Fruit fly (Drosophila melanogaster) whole organism, embryonic: ENCODE results near the gene CG15912.
A peak's percentile ranks its signal among the peaks of the same experiment; 100 is the strongest.

ENCODE experiments used
- B-H2 ChIP-seq: fragments of 200-800 bp; sonication (Bioruptor generic); optimal IDR thresholded peaks from 2 replicates; lab custom pipeline; 2018; ENCODE audit warnings: missing biosample characterization, mild to moderate bottlenecking, missing genetic modification characterization
- C15 ChIP-seq: fragments of 200-800 bp; sonication (Bioruptor generic); IDR thresholded peaks from 3 replicates; pipeline ENCODE4 v1.3.6; 2022; ENCODE audit warnings: missing biosample characterization, missing genetic modification characterization
- CG10366 ChIP-seq: fragments of 200-800 bp; sonication (Bioruptor generic); IDR thresholded peaks from 2 replicates; pipeline ENCODE4 v1.3.6; 2022; ENCODE audit warnings: missing biosample characterization, missing genetic modification characterization
- CG11247 ChIP-seq: fragments of 200-800 bp; sonication (Bioruptor generic); IDR thresholded peaks from 2 replicates; pipeline ENCODE4 v1.3.6; 2022; ENCODE audit warnings: missing biosample characterization, missing genetic modification characterization
- CG1602 ChIP-seq: fragments of 200-800 bp; sonication (Bioruptor generic); optimal IDR thresholded peaks from 3 replicates; lab custom pipeline; 2016; ENCODE audit warnings: missing biosample characterization, missing genetic modification characterization
- CG17568 ChIP-seq: fragments of 200-800 bp; sonication (Bioruptor generic); optimal IDR thresholded peaks from 2 replicates; lab custom pipeline; 2018; ENCODE audit warnings: missing biosample characterization, mild to moderate bottlenecking, missing genetic modification characterization, moderate library complexity
- CG18262 ChIP-seq: fragments of 200-800 bp; optimal IDR thresholded peaks from 3 replicates; lab custom pipeline; 2019; ENCODE audit warnings: missing biosample characterization, mild to moderate bottlenecking, missing genetic modification characterization, moderate library complexity
- CG18619 ChIP-seq: fragments of 200-800 bp; sonication (Bioruptor generic); optimal IDR thresholded peaks from 3 replicates; lab custom pipeline; 2017; ENCODE audit warnings: missing biosample characterization, mild to moderate bottlenecking, missing genetic modification characterization
- CG2116 ChIP-seq: fragments of 200-800 bp; sonication (Bioruptor generic); optimal IDR thresholded peaks from 3 replicates; lab custom pipeline; 2018; ENCODE audit warnings: missing biosample characterization, mild to moderate bottlenecking, missing genetic modification characterization
- CG31441 ChIP-seq: fragments of 200-800 bp; sonication (Bioruptor generic); IDR thresholded peaks from 2 replicates; pipeline ENCODE4 v1.3.6; 2022; ENCODE audit warnings: missing biosample characterization, missing genetic modification characterization
- CG34376 ChIP-seq: fragments of 200-800 bp; sonication (Bioruptor generic); optimal IDR thresholded peaks from 2 replicates; lab custom pipeline; 2018; ENCODE audit warnings: missing biosample characterization, mild to moderate bottlenecking, missing genetic modification characterization
- CG3995 ChIP-seq: fragments of 200-800 bp; sonication (Bioruptor generic); optimal IDR thresholded peaks from 3 replicates; lab custom pipeline; 2016; ENCODE audit warnings: missing biosample characterization, missing genetic modification characterization
- CG42726 ChIP-seq: fragments of 200-800 bp; sonication (Bioruptor generic); IDR thresholded peaks from 2 replicates; pipeline ENCODE4 v1.3.6; 2022; ENCODE audit warnings: missing biosample characterization, missing genetic modification characterization; ENCODE audit not compliant: partially characterized antibody
- CG6791 ChIP-seq: fragments of 200-800 bp; sonication (Bioruptor generic); IDR thresholded peaks from 3 replicates; pipeline ENCODE4 v1.3.6; 2022; ENCODE audit warnings: missing biosample characterization, missing genetic modification characterization; ENCODE audit not compliant: partially characterized antibody
- CG7745 ChIP-seq: fragments of 200-800 bp; sonication (Bioruptor generic); optimal IDR thresholded peaks from 2 replicates; lab custom pipeline; 2018; ENCODE audit warnings: missing biosample characterization, mild to moderate bottlenecking, missing genetic modification characterization, moderate library complexity
- CG9727 ChIP-seq: fragments of 200-800 bp; sonication (Bioruptor generic); optimal IDR thresholded peaks from 3 replicates; lab custom pipeline; 2017; ENCODE audit warnings: missing biosample characterization, mild to moderate bottlenecking, missing genetic modification characterization
- CoRest ChIP-seq: fragments of 200-800 bp; sonication (Bioruptor generic); optimal IDR thresholded peaks from 3 replicates; lab custom pipeline; 2018; ENCODE audit warnings: missing biosample characterization, mild to moderate bottlenecking, missing genetic modification characterization, moderate library complexity
- Dfd ChIP-seq, 2 experiments: fragments of >200 bp; optimal IDR thresholded peaks; 2 replicates each; lab custom pipeline; 2017; ENCODE audit warnings: missing biosample characterization in 2 of 2, missing genetic modification characterization in 2 of 2
- Dip2 ChIP-seq: fragments of 200-800 bp; sonication (Bioruptor generic); IDR thresholded peaks from 2 replicates; pipeline ENCODE4 v1.3.6; 2022; ENCODE audit warnings: missing biosample characterization, missing genetic modification characterization
- Gsc ChIP-seq: fragments of 200-800 bp; sonication (Bioruptor generic); IDR thresholded peaks from 2 replicates; pipeline ENCODE4 v1.3.6; 2022; ENCODE audit warnings: missing biosample characterization, missing genetic modification characterization
- HmgZ ChIP-seq: fragments of 200-800 bp; sonication (Bioruptor generic); optimal IDR thresholded peaks from 2 replicates; lab custom pipeline; 2018; ENCODE audit warnings: missing biosample characterization, mild to moderate bottlenecking, missing genetic modification characterization
- Hmr ChIP-seq: fragments of 200-800 bp; sonication (Bioruptor generic); optimal IDR thresholded peaks from 3 replicates; lab custom pipeline; 2017; ENCODE audit warnings: mild to moderate bottlenecking, missing biosample characterization, missing genetic modification reagents, missing genetic modification characterization
- Hsf ChIP-seq: fragments of 200-800 bp; sonication (Bioruptor generic); optimal IDR thresholded peaks from 3 replicates; lab custom pipeline; 2016; ENCODE audit warnings: missing biosample characterization, missing genetic modification characterization
- Jarid2 ChIP-seq: fragments of 200-800 bp; sonication (Bioruptor generic); optimal IDR thresholded peaks from 3 replicates; lab custom pipeline; 2017; ENCODE audit warnings: mild to moderate bottlenecking, missing biosample characterization, missing genetic modification reagents, missing genetic modification characterization
- Kr ChIP-seq: fragments of 200-800 bp; sonication (Bioruptor generic); optimal IDR thresholded peaks from 2 replicates; lab custom pipeline; 2017; ENCODE audit warnings: missing biosample characterization, mild to moderate bottlenecking, missing genetic modification characterization
- Mrtf ChIP-seq: fragments of 200-800 bp; sonication (Bioruptor generic); IDR thresholded peaks from 3 replicates; pipeline ENCODE4 v1.3.6; 2022; ENCODE audit warnings: missing biosample characterization, missing genetic modification characterization
- Myb ChIP-seq: fragments of 200-800 bp; sonication (Bioruptor generic); optimal IDR thresholded peaks from 2 replicates; lab custom pipeline; 2016; ENCODE audit warnings: missing biosample characterization, missing genetic modification characterization
- NC2β ChIP-seq: fragments of 200-800 bp; sonication (Bioruptor generic); optimal IDR thresholded peaks from 2 replicates; lab custom pipeline; 2016; ENCODE audit warnings: missing biosample characterization, missing genetic modification characterization
- NK7.1 ChIP-seq: fragments of 200-800 bp; sonication (Bioruptor generic); optimal IDR thresholded peaks from 3 replicates; lab custom pipeline; 2016; ENCODE audit warnings: missing biosample characterization, missing genetic modification characterization
- PHDP ChIP-seq: fragments of 200-800 bp; sonication (Bioruptor generic); optimal IDR thresholded peaks from 3 replicates; lab custom pipeline; 2018; ENCODE audit warnings: missing biosample characterization, mild to moderate bottlenecking, missing genetic modification characterization, moderate library complexity
- Ptx1 ChIP-seq: fragments of 200-800 bp; sonication (Bioruptor generic); IDR thresholded peaks from 2 replicates; pipeline ENCODE4 v1.3.6; 2022; ENCODE audit warnings: missing biosample characterization, missing genetic modification characterization
- Rfx ChIP-seq: fragments of 200-800 bp; sonication (Bioruptor generic); IDR thresholded peaks from 2 replicates; pipeline ENCODE4 v1.3.6; 2022; ENCODE audit warnings: missing biosample characterization, missing genetic modification characterization
- Xrp1 ChIP-seq: fragments of 200-800 bp; sonication (Bioruptor generic); IDR thresholded peaks from 2 replicates; pipeline ENCODE4 v1.3.6; 2022; ENCODE audit warnings: missing biosample characterization, missing genetic modification characterization
- ara ChIP-seq: fragments of 200-800 bp; sonication (Bioruptor generic); IDR thresholded peaks from 2 replicates; pipeline ENCODE4 v1.3.6; 2022; ENCODE audit warnings: missing biosample characterization, missing genetic modification characterization
- bab2 ChIP-seq: fragments of 200-800 bp; sonication (Bioruptor generic); optimal IDR thresholded peaks from 2 replicates; lab custom pipeline; 2016; ENCODE audit warnings: missing biosample characterization, missing genetic modification characterization
- danr ChIP-seq: fragments of 200-800 bp; sonication (Bioruptor generic); IDR thresholded peaks from 2 replicates; pipeline ENCODE4 v1.3.6; 2022; ENCODE audit warnings: missing biosample characterization, missing genetic modification characterization
- dmrt11E ChIP-seq: fragments of 200-800 bp; sonication (Bioruptor generic); optimal IDR thresholded peaks from 3 replicates; lab custom pipeline; 2018; ENCODE audit warnings: missing biosample characterization, mild to moderate bottlenecking, missing genetic modification characterization, moderate library complexity
- eve ChIP-seq, 2 experiments: fragments of >200 bp; optimal IDR thresholded peaks; 2 replicates each; lab custom pipeline; 2017; ENCODE audit warnings: missing biosample characterization in 2 of 2, missing genetic modification characterization in 2 of 2
- exex ChIP-seq: fragments of 200-800 bp; sonication (Bioruptor generic); optimal IDR thresholded peaks from 4 replicates; lab custom pipeline; 2018; ENCODE audit warnings: missing biosample characterization, mild to moderate bottlenecking, missing genetic modification characterization, moderate library complexity
- fd102C ChIP-seq: fragments of 200-800 bp; sonication (Bioruptor generic); optimal IDR thresholded peaks from 2 replicates; lab custom pipeline; 2018; ENCODE audit warnings: missing biosample characterization, mild to moderate bottlenecking, missing genetic modification characterization, moderate library complexity
- ken ChIP-seq: fragments of 200-800 bp; sonication (Bioruptor generic); IDR thresholded peaks from 3 replicates; pipeline ENCODE4 v1.3.6; 2022; ENCODE audit warnings: missing biosample characterization, missing genetic modification characterization
- lab ChIP-seq: fragments of 200-800 bp; sonication (Bioruptor generic); optimal IDR thresholded peaks from 3 replicates; lab custom pipeline; 2017; ENCODE audit warnings: missing biosample characterization, missing genetic modification characterization, mild to moderate bottlenecking, moderate library complexity, missing genetic modification reagents
- maf-S ChIP-seq: fragments of 200-800 bp; sonication (Bioruptor generic); optimal IDR thresholded peaks from 2 replicates; lab custom pipeline; 2016; ENCODE audit warnings: missing biosample characterization, missing genetic modification characterization
- nau ChIP-seq: fragments of 200-800 bp; sonication (Bioruptor generic); optimal IDR thresholded peaks from 3 replicates; lab custom pipeline; 2017; ENCODE audit warnings: missing biosample characterization, mild to moderate bottlenecking, missing genetic modification characterization, missing genetic modification reagents
- onecut ChIP-seq: fragments of 200-800 bp; sonication (Bioruptor generic); IDR thresholded peaks from 2 replicates; pipeline ENCODE4 v1.3.6; 2022; ENCODE audit warnings: missing biosample characterization, missing genetic modification characterization
- psq ChIP-seq: fragments of 200-800 bp; sonication (Bioruptor generic); optimal IDR thresholded peaks from 2 replicates; lab custom pipeline; 2017; ENCODE audit warnings: missing biosample characterization, missing genetic modification characterization
- salm ChIP-seq: fragments of 200-800 bp; sonication (Bioruptor generic); optimal IDR thresholded peaks from 2 replicates; lab custom pipeline; 2018; ENCODE audit warnings: missing biosample characterization, mild to moderate bottlenecking, missing genetic modification characterization
- scrt ChIP-seq: fragments of 200-800 bp; sonication (Bioruptor generic); optimal IDR thresholded peaks from 2 replicates; lab custom pipeline; 2018; ENCODE audit warnings: missing biosample characterization, mild to moderate bottlenecking, missing genetic modification characterization, moderate library complexity
- sob ChIP-seq: fragments of 200-800 bp; sonication (Bioruptor generic); IDR thresholded peaks from 2 replicates; pipeline ENCODE4 v1.3.6; 2022; ENCODE audit warnings: missing biosample characterization, missing genetic modification characterization
- trh ChIP-seq: fragments of 200-800 bp; sonication (Bioruptor generic); optimal IDR thresholded peaks from 2 replicates; lab custom pipeline; 2016; ENCODE audit warnings: missing biosample characterization, missing genetic modification characterization
- vnd ChIP-seq: fragments of 200-800 bp; sonication (Bioruptor generic); IDR thresholded peaks from 3 replicates; pipeline ENCODE4 v1.3.6; 2022; ENCODE audit warnings: missing biosample characterization, missing genetic modification characterization; ENCODE audit not compliant: partially characterized antibody

Gene CG15912

dm6 chrX:4540430-4540932, 8.4 kb upstream of the CG15912 start, which contains the start of the genes rb and CHOp24 (continued):
- TF ChIP-seq NC2β (GFP tag; lab: Kevin White, UChicago) = no peak
- no peak for TF ChIP-seq CG10366 (GFP tag; lab: Robert Waterston, UW)
- no peak for TF ChIP-seq exex (tag; lab: Kevin White, UChicago)
- no peak for TF ChIP-seq maf-S (GFP tag; lab: Kevin White, UChicago)
- no peak for TF ChIP-seq Hmr (GFP tag; lab: Kevin White, UChicago)
- TF ChIP-seq Mrtf = no peak
- TF ChIP-seq CG3995 = peak; percentile 77
- TF ChIP-seq HmgZ (tag; lab: Kevin White, UChicago) = no peak
- no peak for TF ChIP-seq Dfd (GFP tag; optimal IDR thresholded peaks at IDR 0.05; lab: Kevin White, UChicago)
- no peak for TF ChIP-seq CG17568
- TF ChIP-seq danr (GFP tag; lab: Robert Waterston, UW) = no peak
- TF ChIP-seq bab2 (GFP tag; lab: Kevin White, UChicago) = no peak
- no peak for TF ChIP-seq CG18619 (GFP tag; lab: Kevin White, UChicago)
- TF ChIP-seq CG18262 = peak; percentile 14
- no peak for TF ChIP-seq lab (GFP tag; lab: Kevin White, UChicago)
- peak; percentile 28; the same call in 1 of the 2 replicates for TF ChIP-seq Rfx (GFP tag; lab: Robert Waterston, UW)
- no peak for TF ChIP-seq Kr (GFP tag; lab: Kevin White, UChicago)
- no peak for TF ChIP-seq Jarid2 (GFP tag; lab: Kevin White, UChicago)
- TF ChIP-seq B-H2 (GFP tag; lab: Kevin White, UChicago) = no peak
- TF ChIP-seq Hsf (GFP tag; lab: Kevin White, UChicago) = peak; percentile 4
- TF ChIP-seq CG31441 (GFP tag; lab: Robert Waterston, UW) = no peak
- peak; percentile 84 for TF ChIP-seq CG2116 (GFP tag; lab: Kevin White, UChicago)
- no peak for TF ChIP-seq CG9727 (GFP tag; lab: Kevin White, UChicago)
- peak; percentile 68 for TF ChIP-seq Myb (GFP tag; lab: Kevin White, UChicago)
- no peak for TF ChIP-seq scrt (GFP tag; lab: Kevin White, UChicago)
- TF ChIP-seq salm (tag; lab: Kevin White, UChicago) = no peak
- TF ChIP-seq PHDP (tag; lab: Kevin White, UChicago) = no peak
- no peak for TF ChIP-seq Xrp1 (GFP tag; lab: Robert Waterston, UW)
- TF ChIP-seq eve (GFP tag; optimal IDR thresholded peaks at IDR 0.05; lab: Kevin White, UChicago) = no peak
- no peak for TF ChIP-seq CG7745
- TF ChIP-seq CG1602 (GFP tag; lab: Kevin White, UChicago) = no peak
- no peak for TF ChIP-seq Gsc (GFP tag; lab: Robert Waterston, UW)
- peak; percentile 88 for TF ChIP-seq CG6791 (GFP tag; lab: Robert Waterston, UW)
- TF ChIP-seq CoRest = peak; percentile 32
- TF ChIP-seq NK7.1 (GFP tag; lab: Kevin White, UChicago) = no peak
- peak; percentile 28; the same call in 1 of the 2 replicates for TF ChIP-seq sob (GFP tag; lab: Robert Waterston, UW)
- TF ChIP-seq CG42726 = peak; percentile 66
- no peak for TF ChIP-seq Dip2 (GFP tag; lab: Robert Waterston, UW)
- no peak for TF ChIP-seq fd102C (GFP tag; lab: Kevin White, UChicago)
- TF ChIP-seq onecut = no peak
- no peak for TF ChIP-seq CG34376 (GFP tag; lab: Kevin White, UChicago)
- TF ChIP-seq psq = no peak
- no peak for TF ChIP-seq nau (GFP tag; lab: Kevin White, UChicago)
- TF ChIP-seq C15 (GFP tag; lab: Robert Waterston, UW) = no peak
- TF ChIP-seq vnd (GFP tag; lab: Robert Waterston, UW) = peak; percentile 96
- no peak for TF ChIP-seq ara (GFP tag; lab: Robert Waterston, UW)
- no peak for TF ChIP-seq ken (GFP tag; lab: Robert Waterston, UW)
- peak; percentile 33; the same call in 1 of the 2 replicates for TF ChIP-seq Ptx1 (GFP tag; lab: Robert Waterston, UW)
- no peak for TF ChIP-seq CG11247 (GFP tag; lab: Robert Waterston, UW)
- TF ChIP-seq trh (GFP tag; lab: Kevin White, UChicago) = no peak
- no peak for TF ChIP-seq dmrt11E
